Worm (Caenorhabditis elegans): ENCODE data around the gene C27F2.9.

The C27F2.9 gene

ce11 chrIII:4956566-4956965 lies 6.3 kb downstream of the C27F2.9 start, which contains the start of gene C26E6.1:
C26E6.1 (plus strand) TSS chrIII:4956866.
- TF ChIP-seq unc-86 (tag; optimal IDR thresholded peaks at IDR 0.05) = no peak
- no peak for TF ChIP-seq Y116A8C.19 (tag; optimal IDR thresholded peaks at IDR 0.05; ENCODE audit: borderline replicate concordance)
- no peak for TF ChIP-seq lir-3 (tag; optimal IDR thresholded peaks at IDR 0.05; ENCODE audit: poor library complexity)
- no peak for TF ChIP-seq ztf-11 (tag; optimal IDR thresholded peaks at IDR 0.05)
- TF ChIP-seq mef-2 (tag; optimal IDR thresholded peaks at IDR 0.05) = no peak
- no peak for TF ChIP-seq lsy-2 (tag; optimal IDR thresholded peaks at IDR 0.05)
- TF ChIP-seq unc-130 (tag; optimal IDR thresholded peaks at IDR 0.05) = no peak
- TF ChIP-seq ztf-4 (tag; optimal IDR thresholded peaks at IDR 0.05) = no peak
- no peak for TF ChIP-seq sox-4 (tag; optimal IDR thresholded peaks at IDR 0.05)

- TF ChIP-seq sup-37 (GFP tag; optimal IDR thresholded peaks at IDR 0.05) (no peak), nhr-19 (GFP tag; conservative IDR thresholded peaks at IDR 0.05) (no peak), ces-1 (GFP tag; optimal IDR thresholded peaks at IDR 0.05) (no peak), elt-3 (tag; optimal IDR thresholded peaks at IDR 0.05) (no peak), tbx-2 (tag; optimal IDR thresholded peaks at IDR 0.05) (no peak)
Measured at ce11 chrIII:4952970-4953369, 9.9 kb downstream of the C27F2.9 start.

ce11 chrIII:4951824-4952223 lies 11.0 kb downstream of the C27F2.9 start, which contains the start of gene flh-2:
flh-2 (plus strand) TSS chrIII:4952124.
- TF ChIP-seq tbx-2 (tag; optimal IDR thresholded peaks at IDR 0.05) (no peak), unc-86 (tag; optimal IDR thresholded peaks at IDR 0.05) (no peak), isw-1 (GFP tag; IDR thresholded peaks at IDR 0.05) (no peak), egl-27 (tag; optimal IDR thresholded peaks at IDR 0.05) (no peak), nhr-76 (tag; optimal IDR thresholded peaks at IDR 0.05) (no peak), efl-3 (GFP tag; optimal IDR thresholded peaks at IDR 0.05) (no peak), sptf-1 (tag; optimal IDR thresholded peaks at IDR 0.05) (no peak), ceh-63 (GFP tag; optimal IDR thresholded peaks at IDR 0.05) (no peak), ztf-4 (tag; optimal IDR thresholded peaks at IDR 0.05) (no peak), ces-1 (GFP tag; optimal IDR thresholded peaks at IDR 0.05) (no peak)

ce11 chrIII:4951210-4951609 lies 11.6 kb downstream of the C27F2.9 start:
- TF ChIP-seq ztf-11 (tag; optimal IDR thresholded peaks at IDR 0.05) (no peak), C16A3.4 (tag; optimal IDR thresholded peaks at IDR 0.05) (no peak), mdl-1 (tag; optimal IDR thresholded peaks at IDR 0.05) (no peak), lin-15B (tag; optimal IDR thresholded peaks at IDR 0.05) (no peak)

ce11 chrIII:4950345-4950744 lies 12.5 kb downstream of the C27F2.9 start:
- TF ChIP-seq unc-30 (tag; optimal IDR thresholded peaks at IDR 0.05) = no peak
- no peak for TF ChIP-seq egl-27 (tag; optimal IDR thresholded peaks at IDR 0.05)
- TF ChIP-seq mab-9 (GFP tag; IDR thresholded peaks at IDR 0.05) = no peak
- no peak for TF ChIP-seq unc-130 (tag; optimal IDR thresholded peaks at IDR 0.05)
- TF ChIP-seq mdl-1 (tag; optimal IDR thresholded peaks at IDR 0.05) = peak in 1 of 2 experiments; percentile 19
- TF ChIP-seq tbx-2 (tag; optimal IDR thresholded peaks at IDR 0.05) = peak; percentile 32
- TF ChIP-seq lsy-2 (tag; optimal IDR thresholded peaks at IDR 0.05) = peak; percentile 25 to 57
- TF ChIP-seq grh-1 (GFP tag; IDR thresholded peaks at IDR 0.05) = no peak
- peak; percentile 77 for TF ChIP-seq fkh-8 (tag; optimal IDR thresholded peaks at IDR 0.05)
- peak; percentile 44 for TF ChIP-seq swsn-7 (tag; optimal IDR thresholded peaks at IDR 0.05)
- TF ChIP-seq elt-3 (tag; optimal IDR thresholded peaks at IDR 0.05) = no peak
- no peak for TF ChIP-seq jun-1 (tag; optimal IDR thresholded peaks at IDR 0.05)
- no peak for TF ChIP-seq unc-98 (GFP tag; IDR thresholded peaks at IDR 0.05)
- peak; percentile 36 to 56 for TF ChIP-seq lin-35 (GFP tag; optimal IDR thresholded peaks at IDR 0.05)
- peak; percentile 29 for TF ChIP-seq isw-1 (GFP tag; IDR thresholded peaks at IDR 0.05)
- TF ChIP-seq xbp-1 (tag; optimal IDR thresholded peaks at IDR 0.05) = peak; percentile 16
- peak; percentile 1 for TF ChIP-seq fkh-10 (GFP tag; optimal IDR thresholded peaks at IDR 0.05)
- peak; percentile 15 for TF ChIP-seq snpc-4 (tag; optimal IDR thresholded peaks at IDR 0.05)
- TF ChIP-seq rnt-1 (tag; optimal IDR thresholded peaks at IDR 0.05) = peak; percentile 41
- TF ChIP-seq mep-1 (tag; optimal IDR thresholded peaks at IDR 0.05) = peak; percentile 43
- TF ChIP-seq ceh-88 (GFP tag; IDR thresholded peaks at IDR 0.05) = no peak
- TF ChIP-seq unc-62 (GFP tag; optimal IDR thresholded peaks at IDR 0.05) = no peak
- no peak for TF ChIP-seq lin-15B (tag; optimal IDR thresholded peaks at IDR 0.05)
- TF ChIP-seq nhr-47 (tag; optimal IDR thresholded peaks at IDR 0.05) = peak; percentile 47
- no peak for TF ChIP-seq nhr-28 (tag; optimal IDR thresholded peaks at IDR 0.05)
- TF ChIP-seq lin-39 (tag; optimal IDR thresholded peaks at IDR 0.05) = no peak
- no peak for TF ChIP-seq sox-4 (tag; optimal IDR thresholded peaks at IDR 0.05)
- TF ChIP-seq sup-37 (GFP tag; optimal IDR thresholded peaks at IDR 0.05) = no peak
- TF ChIP-seq snu-23 (GFP tag; optimal IDR thresholded peaks at IDR 0.05) = peak; percentile 57
- no peak for TF ChIP-seq nhr-19 (GFP tag; conservative IDR thresholded peaks at IDR 0.05)
- no peak for TF ChIP-seq ceh-90 (tag; optimal IDR thresholded peaks at IDR 0.05)
- no peak for TF ChIP-seq ces-1 (GFP tag; optimal IDR thresholded peaks at IDR 0.05)
- TF ChIP-seq C16A3.4 (tag; optimal IDR thresholded peaks at IDR 0.05) = no peak
